Fruit fly (Drosophila melanogaster) whole organism, wandering third instar larva: Measurements from ENCODE around the gene sgl.
A peak's percentile ranks its signal among the peaks of the same experiment; 100 is the strongest.

Experiments
- Abd-B ChIP-seq: fragments of >200 bp; optimal IDR thresholded peaks from 2 replicates; lab custom pipeline; 2017; ENCODE audit warnings: missing biosample characterization, missing genetic modification characterization
- CG32264 ChIP-seq: fragments of 200-800 bp; sonication (Bioruptor generic); optimal IDR thresholded peaks from 2 replicates; lab custom pipeline; 2016; ENCODE audit warnings: missing biosample characterization, missing genetic modification characterization
- CG9705 ChIP-seq: fragments of 200-800 bp; sonication (Bioruptor generic); optimal IDR thresholded peaks from 2 replicates; lab custom pipeline; 2018; ENCODE audit warnings: missing biosample characterization, mild to moderate bottlenecking, missing genetic modification characterization
- CrebA ChIP-seq: fragments of 200-800 bp; sonication (Bioruptor generic); optimal IDR thresholded peaks from 2 replicates; lab custom pipeline; 2016; ENCODE audit warnings: missing biosample characterization, mild to moderate bottlenecking, missing genetic modification characterization, borderline replicate concordance
- Dfd ChIP-seq: fragments of >200 bp; optimal IDR thresholded peaks from 2 replicates; lab custom pipeline; 2017; ENCODE audit warnings: missing biosample characterization, missing genetic modification characterization
- GATAd ChIP-seq: sonication (Bioruptor generic); optimal IDR thresholded peaks from 2 replicates; lab custom pipeline; 2016; ENCODE audit warnings: missing biosample characterization, missing genetic modification characterization
- HLH106 ChIP-seq: fragments of 200-800 bp; optimal IDR thresholded peaks from 3 replicates; lab custom pipeline; 2019; ENCODE audit warnings: missing biosample characterization, mild to moderate bottlenecking, missing genetic modification characterization, moderate library complexity
- Hnf4 ChIP-seq: fragments of 200-800 bp; sonication (Bioruptor generic); optimal IDR thresholded peaks from 2 replicates; lab custom pipeline; 2016; ENCODE audit warnings: missing biosample characterization, mild to moderate bottlenecking, missing genetic modification characterization
- Hr78 ChIP-seq: fragments of >200 bp; optimal IDR thresholded peaks from 2 replicates; lab custom pipeline; 2017; ENCODE audit warnings: missing biosample characterization, missing genetic modification characterization
- Hr83 ChIP-seq: fragments of 200-300 bp; sonication (Bioruptor generic); optimal IDR thresholded peaks from 2 replicates; lab custom pipeline; 2016; ENCODE audit warnings: missing biosample characterization, mild to moderate bottlenecking, missing genetic modification characterization, moderate library complexity; ENCODE audit not compliant: poor library complexity, severe bottlenecking
- Jra ChIP-seq: sonication (Bioruptor generic); optimal IDR thresholded peaks from 2 replicates; lab custom pipeline; 2016; ENCODE audit warnings: missing biosample characterization, missing genetic modification characterization
- Mio ChIP-seq: sonication (Bioruptor generic); optimal IDR thresholded peaks from 2 replicates; lab custom pipeline; 2016; ENCODE audit warnings: missing biosample characterization, missing genetic modification characterization
- Myc ChIP-seq: fragments of >200 bp; optimal IDR thresholded peaks from 2 replicates; lab custom pipeline; 2017
- N ChIP-seq: fragments of >200 bp; optimal IDR thresholded peaks from 2 replicates; lab custom pipeline; 2018; ENCODE audit warnings: missing biosample characterization, missing external identifiers, missing genetic modification characterization
- OdsH ChIP-seq: fragments of 200-800 bp; sonication (Bioruptor generic); optimal IDR thresholded peaks from 2 replicates; lab custom pipeline; 2016; ENCODE audit warnings: missing biosample characterization, mild to moderate bottlenecking, missing genetic modification characterization
- Rel ChIP-seq, 2 experiments: fragments of 200-800 bp; sonication (Bioruptor generic) in 1 of 2; optimal IDR thresholded peaks; 2 replicates in 1 of 2; 3 replicates in 1 of 2; lab custom pipeline; 2016 to 2019; ENCODE audit warnings: mild to moderate bottlenecking in 2 of 2, missing biosample characterization in 2 of 2, missing genetic modification characterization in 2 of 2, moderate library complexity in 1 of 2
- Sp1 ChIP-seq: fragments of 200-800 bp; sonication (Bioruptor generic); optimal IDR thresholded peaks from 3 replicates; lab custom pipeline; 2019; ENCODE audit warnings: missing biosample characterization, mild to moderate bottlenecking, missing genetic modification characterization, moderate library complexity
- Vsx2 ChIP-seq: fragments of 200-300, 225-300 bp; sonication (Bioruptor generic); optimal IDR thresholded peaks from 2 replicates; lab custom pipeline; 2018; ENCODE audit warnings: missing biosample characterization, missing genetic modification characterization; ENCODE audit not compliant: partially characterized antibody
- brk ChIP-seq: fragments of 200-800 bp; sonication (Bioruptor generic); optimal IDR thresholded peaks from 2 replicates; lab custom pipeline; 2016; ENCODE audit warnings: missing biosample characterization, mild to moderate bottlenecking, missing genetic modification characterization
- dl ChIP-seq, 2 experiments: fragments of 175-275, 200-275 bp in 1 of 2; fragments of 200-275 bp in 1 of 2; sonication (Bioruptor generic); optimal IDR thresholded peaks; lab custom pipeline; 2018; ENCODE audit warnings: mild to moderate bottlenecking in 2 of 2, missing biosample characterization in 2 of 2, missing genetic modification characterization in 2 of 2, moderate library complexity in 2 of 2; ENCODE audit not compliant: partially characterized antibody in 2 of 2, insufficient read depth in 1 of 2
- dmrt93B ChIP-seq: fragments of 200-800 bp; sonication (Bioruptor generic); optimal IDR thresholded peaks from 2 replicates; lab custom pipeline; 2018; ENCODE audit warnings: missing biosample characterization, mild to moderate bottlenecking, missing genetic modification characterization
- dsf ChIP-seq: sonication (Bioruptor generic); optimal IDR thresholded peaks from 2 replicates; lab custom pipeline; 2016; ENCODE audit warnings: missing biosample characterization, missing genetic modification characterization, borderline replicate concordance
- ey ChIP-seq: fragments of 200-800 bp; sonication (Bioruptor generic); optimal IDR thresholded peaks from 2 replicates; lab custom pipeline; 2016; ENCODE audit warnings: missing biosample characterization, missing genetic modification characterization
- foxo ChIP-seq, 2 experiments: fragments of 200-800 bp; sonication (Bioruptor generic); optimal IDR thresholded peaks; 2 replicates in 1 of 2; 3 replicates in 1 of 2; lab custom pipeline; 2016 to 2017; ENCODE audit warnings: missing biosample characterization in 2 of 2, missing genetic modification characterization in 2 of 2
- fru ChIP-seq: fragments of 200-800 bp; sonication (Bioruptor generic); optimal IDR thresholded peaks from 3 replicates; lab custom pipeline; 2016; ENCODE audit warnings: missing biosample characterization, mild to moderate bottlenecking, missing genetic modification characterization
- h ChIP-seq: fragments of 200-800 bp; sonication (Bioruptor generic); optimal IDR thresholded peaks from 3 replicates; lab custom pipeline; 2016; ENCODE audit warnings: missing biosample characterization, mild to moderate bottlenecking, missing genetic modification characterization
- jim ChIP-seq: fragments of 175-275, 200-325 bp; sonication (Bioruptor generic); optimal IDR thresholded peaks from 2 replicates; lab custom pipeline; 2016; ENCODE audit warnings: missing biosample characterization, mild to moderate bottlenecking, missing genetic modification characterization
- lola ChIP-seq: fragments of >200 bp; optimal IDR thresholded peaks from 2 replicates; lab custom pipeline; 2017; ENCODE audit warnings: missing biosample characterization, missing genetic modification characterization
- psq ChIP-seq: fragments of 200-800 bp; sonication (Bioruptor generic); optimal IDR thresholded peaks from 3 replicates; lab custom pipeline; 2017; ENCODE audit warnings: missing biosample characterization, mild to moderate bottlenecking, missing genetic modification characterization, moderate library complexity
- rgr ChIP-seq: fragments of 200-800 bp; sonication (Bioruptor generic); optimal IDR thresholded peaks from 3 replicates; lab custom pipeline; 2016; ENCODE audit warnings: missing biosample characterization, mild to moderate bottlenecking, missing genetic modification characterization
- sage ChIP-seq: fragments of 200-800 bp; sonication (Bioruptor generic); optimal IDR thresholded peaks from 2 replicates; lab custom pipeline; 2016; ENCODE audit warnings: missing biosample characterization, mild to moderate bottlenecking, missing genetic modification characterization
- sv ChIP-seq: fragments of 200-800 bp; sonication (Bioruptor generic); optimal IDR thresholded peaks from 3 replicates; lab custom pipeline; 2016; ENCODE audit warnings: missing biosample characterization, missing genetic modification characterization
- tai ChIP-seq: sonication (Bioruptor generic); optimal IDR thresholded peaks from 2 replicates; lab custom pipeline; 2016; ENCODE audit warnings: missing biosample characterization, missing genetic modification characterization
- woc ChIP-seq: sonication (Bioruptor generic); optimal IDR thresholded peaks from 2 replicates; lab custom pipeline; 2016; ENCODE audit warnings: missing biosample characterization, mild to moderate bottlenecking, missing genetic modification characterization

The sgl gene

dm6 chr3L:7009411-7009810 lies 44.9 kb upstream of the sgl start:
- TF ChIP-seq woc (GFP tag; lab: Kevin White, UChicago) (no peak), Hr83 (no peak), Vsx2 (GFP tag; lab: Kevin White, UChicago) (no peak), Hnf4 (no peak), HLH106 (tag; lab: Kevin White, UChicago) (no peak), Dfd (GFP tag; lab: Kevin White, UChicago) (no peak), CG32264 (GFP tag; lab: Kevin White, UChicago) (no peak), GATAd (GFP tag; lab: Kevin White, UChicago) (no peak), rgr (GFP tag; lab: Kevin White, UChicago) (no peak), Sp1 (GFP tag; lab: Kevin White, UChicago) (no peak), CG9705 (GFP tag; lab: Kevin White, UChicago) (no peak), CrebA (GFP tag; lab: Kevin White, UChicago) (no peak), Mio (GFP tag; lab: Kevin White, UChicago) (no peak), fru (GFP tag; lab: Kevin White, UChicago) (no peak)

- peak; percentile 30 for TF ChIP-seq Sp1 (GFP tag; lab: Kevin White, UChicago)
- TF ChIP-seq rgr (GFP tag; lab: Kevin White, UChicago), result peak; percentile 19
- peak in 1 of 2 experiments; percentile 8 for TF ChIP-seq foxo (GFP tag; optimal IDR thresholded peaks at IDR 0.05; lab: Kevin White, UChicago)
- no peak for TF ChIP-seq Mio (GFP tag; lab: Kevin White, UChicago)
- no peak for TF ChIP-seq CrebA (GFP tag; lab: Kevin White, UChicago)
- TF ChIP-seq HLH106 (tag; lab: Kevin White, UChicago), result peak; percentile 44
- TF ChIP-seq sage (GFP tag; lab: Kevin White, UChicago), result no peak
- TF ChIP-seq tai (GFP tag; lab: Kevin White, UChicago), result no peak
- peak; percentile 30 for TF ChIP-seq fru (GFP tag; lab: Kevin White, UChicago)
- peak; percentile 63 for TF ChIP-seq sv (GFP tag; lab: Kevin White, UChicago)
- peak; percentile 8 for TF ChIP-seq psq
- TF ChIP-seq woc (GFP tag; lab: Kevin White, UChicago), result peak; percentile 19
- TF ChIP-seq, all 38 proteins: peak for 8
Measured at dm6 chr3L:7008351-7008750, 43.8 kb upstream of the sgl start.

dm6 chr3L:7006421-7006820 lies 41.9 kb upstream of the sgl start:
- TF ChIP-seq Sp1 (GFP tag; lab: Kevin White, UChicago), result no peak
- TF ChIP-seq OdsH (GFP tag; lab: Kevin White, UChicago), result no peak
- TF ChIP-seq dmrt93B (GFP tag; lab: Kevin White, UChicago), result no peak
- no peak for TF ChIP-seq Vsx2 (GFP tag; lab: Kevin White, UChicago)
- TF ChIP-seq ey (GFP tag; lab: Kevin White, UChicago), result no peak
- no peak for TF ChIP-seq lola
- TF ChIP-seq N, result no peak
- TF ChIP-seq tai (GFP tag; lab: Kevin White, UChicago), result no peak
- TF ChIP-seq Mio (GFP tag; lab: Kevin White, UChicago), result no peak
- no peak for TF ChIP-seq Dfd (GFP tag; lab: Kevin White, UChicago)
- TF ChIP-seq CrebA (GFP tag; lab: Kevin White, UChicago), result no peak

- TF ChIP-seq N, result no peak
- TF ChIP-seq rgr (GFP tag; lab: Kevin White, UChicago), result no peak
- no peak for TF ChIP-seq CG9705 (GFP tag; lab: Kevin White, UChicago)
- TF ChIP-seq Hnf4, result no peak
- TF ChIP-seq OdsH (GFP tag; lab: Kevin White, UChicago), result no peak
- TF ChIP-seq Rel (GFP tag; optimal IDR thresholded peaks at IDR 0.05; lab: Kevin White, UChicago), result no peak
- no peak for TF ChIP-seq Rel (tag; optimal IDR thresholded peaks at IDR 0.05; lab: Kevin White, UChicago)
- no peak for TF ChIP-seq Sp1 (GFP tag; lab: Kevin White, UChicago)
- no peak for TF ChIP-seq dsf (GFP tag; lab: Kevin White, UChicago)
- no peak for TF ChIP-seq Abd-B (GFP tag; lab: Kevin White, UChicago)
- no peak for TF ChIP-seq Dfd (GFP tag; lab: Kevin White, UChicago)
- no peak for TF ChIP-seq foxo (GFP tag; optimal IDR thresholded peaks at IDR 0.05; lab: Kevin White, UChicago)
- no peak for TF ChIP-seq CrebA (GFP tag; lab: Kevin White, UChicago)
- no peak for TF ChIP-seq Hr83
- no peak for TF ChIP-seq Hr78 (GFP tag; lab: Kevin White, UChicago)
- TF ChIP-seq Jra, result no peak
Measured at dm6 chr3L:7003132-7003531, 38.6 kb upstream of the sgl start.

- TF ChIP-seq CrebA (GFP tag; lab: Kevin White, UChicago), result no peak
- no peak for TF ChIP-seq Jra
- TF ChIP-seq Hr78 (GFP tag; lab: Kevin White, UChicago), result no peak
- no peak for TF ChIP-seq GATAd (GFP tag; lab: Kevin White, UChicago)
- no peak for TF ChIP-seq OdsH (GFP tag; lab: Kevin White, UChicago)
- no peak for TF ChIP-seq brk (GFP tag; lab: Kevin White, UChicago)
- no peak for TF ChIP-seq sv (GFP tag; lab: Kevin White, UChicago)
- no peak for TF ChIP-seq CG32264 (GFP tag; lab: Kevin White, UChicago)
- TF ChIP-seq fru (GFP tag; lab: Kevin White, UChicago), result no peak
- no peak for TF ChIP-seq sage (GFP tag; lab: Kevin White, UChicago)
- TF ChIP-seq dl (GFP tag; optimal IDR thresholded peaks at IDR 0.05; lab: Kevin White, UChicago; ENCODE audit: insufficient read depth in 1 of 2, partially characterized antibody in 2 of 2), result no peak
- no peak for TF ChIP-seq Dfd (GFP tag; lab: Kevin White, UChicago)
- no peak for TF ChIP-seq h (GFP tag; lab: Kevin White, UChicago)
- TF ChIP-seq jim, result no peak
- no peak for TF ChIP-seq Rel (GFP tag; optimal IDR thresholded peaks at IDR 0.05; lab: Kevin White, UChicago)
- TF ChIP-seq Rel (tag; optimal IDR thresholded peaks at IDR 0.05; lab: Kevin White, UChicago), result no peak
- no peak for TF ChIP-seq Myc (lab: Kevin White, UChicago)
- no peak for TF ChIP-seq Vsx2 (GFP tag; lab: Kevin White, UChicago)
- no peak for TF ChIP-seq lola
- TF ChIP-seq CG9705 (GFP tag; lab: Kevin White, UChicago), result no peak
Measured at dm6 chr3L:7002355-7002754, 37.8 kb upstream of the sgl start.
